Worm (Caenorhabditis elegans) whole organism, mixed stage, embryonic: ENCODE data around the gene Y17G9A.4.

Experiments
- bed-3 ChIP-seq: fragments of 200-800 bp; sonication (Bioruptor generic); optimal IDR thresholded peaks from 3 replicates; lab custom pipeline; 2018; ENCODE audit warnings: mild to moderate bottlenecking, missing genetic modification characterization, moderate library complexity, missing compliant biosample characterization
- blmp-1 ChIP-seq: fragments of 150-350 bp; optimal IDR thresholded peaks from 2 replicates; lab custom pipeline; 2014; ENCODE audit warnings: missing biosample characterization, missing genetic modification characterization
- ceh-39 ChIP-seq: fragments of 150-350 bp; optimal IDR thresholded peaks from 2 replicates; lab custom pipeline; 2014; ENCODE audit warnings: missing biosample characterization, missing genetic modification characterization
- ceh-43 ChIP-seq: fragments of 200-800 bp; sonication (Bioruptor generic); optimal IDR thresholded peaks from 2 replicates; lab custom pipeline; 2018; ENCODE audit warnings: mild to moderate bottlenecking, missing genetic modification characterization, moderate library complexity, missing compliant biosample characterization
- ceh-83 ChIP-seq: fragments of 200-800 bp; sonication (Bioruptor generic); optimal IDR thresholded peaks from 2 replicates; lab custom pipeline; 2018; ENCODE audit warnings: mild to moderate bottlenecking, missing genetic modification characterization, missing compliant biosample characterization
- ces-1 ChIP-seq: fragments of 150-350 bp; optimal IDR thresholded peaks from 2 replicates; lab custom pipeline; 2014; ENCODE audit warnings: missing biosample characterization, missing genetic modification reagents, missing genetic modification characterization
- cnd-1 ChIP-seq: fragments of 200-800 bp; sonication (Bioruptor generic); optimal IDR thresholded peaks from 2 replicates; lab custom pipeline; 2018; ENCODE audit warnings: mild to moderate bottlenecking, missing genetic modification characterization, missing compliant biosample characterization
- elt-1 ChIP-seq: sonication (generic microtip); optimal IDR thresholded peaks from 2 replicates; lab custom pipeline; 2017; ENCODE audit warnings: missing genetic modification characterization, mild to moderate bottlenecking, missing compliant biosample characterization, antibody characterized with exemption, moderate library complexity, borderline replicate concordance; ENCODE audit not compliant: insufficient read depth
- elt-3 ChIP-seq: fragments of 150-350 bp; optimal IDR thresholded peaks from 2 replicates; lab custom pipeline; 2014; ENCODE audit warnings: missing biosample characterization, missing genetic modification characterization
- flh-1 ChIP-seq: fragments of 200-800 bp; sonication (Bioruptor generic); optimal IDR thresholded peaks from 2 replicates; lab custom pipeline; 2018; ENCODE audit warnings: mild to moderate bottlenecking, missing genetic modification characterization, moderate library complexity, missing compliant biosample characterization
- ham-2 ChIP-seq: fragments of 200-800 bp; sonication (Bioruptor generic); optimal IDR thresholded peaks from 2 replicates; lab custom pipeline; 2018; ENCODE audit warnings: mild to moderate bottlenecking, missing genetic modification characterization, missing compliant biosample characterization
- hlh-1 ChIP-seq: fragments of 150-350 bp; optimal IDR thresholded peaks from 2 replicates; lab custom pipeline; 2014; ENCODE audit warnings: missing biosample characterization, missing genetic modification reagents, missing genetic modification characterization
- lin-13 ChIP-seq: fragments of 150-350 bp; optimal IDR thresholded peaks from 2 replicates; lab custom pipeline; 2014; ENCODE audit warnings: missing biosample characterization, missing genetic modification characterization
- lin-32 ChIP-seq: fragments of 200-800 bp; sonication (Bioruptor generic); optimal IDR thresholded peaks from 2 replicates; lab custom pipeline; 2018; ENCODE audit warnings: mild to moderate bottlenecking, missing genetic modification characterization, missing compliant biosample characterization
- mab-5 ChIP-seq: fragments of 150-350 bp; optimal IDR thresholded peaks from 2 replicates; lab custom pipeline; 2014; ENCODE audit warnings: missing biosample characterization, missing genetic modification characterization
- mep-1 ChIP-seq: fragments of 150-350 bp; optimal IDR thresholded peaks from 2 replicates; lab custom pipeline; 2017; ENCODE audit warnings: missing biosample characterization, missing genetic modification reagents, missing genetic modification characterization, inconsistent platforms
- mls-2 ChIP-seq: sonication (generic microtip); optimal IDR thresholded peaks from 2 replicates; lab custom pipeline; 2016; ENCODE audit warnings: mild to moderate bottlenecking, missing genetic modification characterization, moderate library complexity, missing compliant biosample characterization
- nhr-12 ChIP-seq: fragments of 150-350 bp; optimal IDR thresholded peaks from 2 replicates; lab custom pipeline; 2014; ENCODE audit warnings: missing biosample characterization, missing genetic modification characterization
- nhr-2 ChIP-seq: fragments of 150-350 bp; optimal IDR thresholded peaks from 2 replicates; lab custom pipeline; 2014; ENCODE audit warnings: missing biosample characterization, missing genetic modification characterization
- nhr-237 ChIP-seq: fragments of 150-350 bp; optimal IDR thresholded peaks from 2 replicates; lab custom pipeline; 2014; ENCODE audit warnings: missing biosample characterization, missing genetic modification characterization
- nhr-28 ChIP-seq: fragments of 150-350 bp; optimal IDR thresholded peaks from 2 replicates; lab custom pipeline; 2014; ENCODE audit warnings: missing biosample characterization, missing genetic modification characterization
- pha-4 ChIP-seq: fragments of 150-350 bp; optimal IDR thresholded peaks from 2 replicates; lab custom pipeline; 2018; ENCODE audit warnings: missing biosample characterization, missing genetic modification reagents, missing genetic modification characterization
- sem-2 ChIP-seq: fragments of 200-800 bp; sonication (Bioruptor generic); optimal IDR thresholded peaks from 2 replicates; lab custom pipeline; 2018; ENCODE audit warnings: mild to moderate bottlenecking, missing genetic modification characterization, missing compliant biosample characterization
- snpc-4 ChIP-seq: fragments of 150-350 bp; optimal IDR thresholded peaks from 2 replicates; lab custom pipeline; 2014; ENCODE audit warnings: missing biosample characterization, missing genetic modification characterization
- sptf-1 ChIP-seq: sonication (generic microtip); optimal IDR thresholded peaks from 2 replicates; lab custom pipeline; 2017; ENCODE audit warnings: mild to moderate bottlenecking, missing genetic modification characterization, moderate library complexity, missing compliant biosample characterization
- tbx-8 ChIP-seq: fragments of 200-800 bp; sonication (Bioruptor generic); optimal IDR thresholded peaks from 2 replicates; lab custom pipeline; 2018; ENCODE audit warnings: mild to moderate bottlenecking, missing genetic modification characterization, moderate library complexity, missing compliant biosample characterization
- unc-39 ChIP-seq: fragments of 150-350 bp; optimal IDR thresholded peaks from 2 replicates; lab custom pipeline; 2014; ENCODE audit warnings: missing biosample characterization, missing genetic modification characterization
- zip-8 ChIP-seq: fragments of 150-350 bp; optimal IDR thresholded peaks from 2 replicates; lab custom pipeline; 2014; ENCODE audit warnings: missing biosample characterization, missing genetic modification characterization
- ztf-11 ChIP-seq: fragments of 150-350 bp; optimal IDR thresholded peaks from 2 replicates; lab custom pipeline; 2014; ENCODE audit warnings: missing biosample characterization, missing genetic modification characterization

Gene Y17G9A.4

ce11 chrIV:4856195-4856594 is 5.2 kb downstream of the Y17G9A.4 start, which contains the start of gene Y17G9A.2:
TSS of gene Y17G9A.2 (minus strand) at chrIV:4856295.
- TF ChIP-seq nhr-28 (no peak), elt-1 (tag; lab: Kevin White, UChicago) (no peak), ceh-43 (GFP tag; lab: Kevin White, UChicago) (no peak), sptf-1 (tag; lab: Kevin White, UChicago) (no peak), sem-2 (GFP tag; lab: Kevin White, UChicago) (no peak), snpc-4 (tag; lab: Kevin White, UChicago) (no peak), hlh-1 (tag; lab: Kevin White, UChicago) (no peak), ceh-39 (tag; lab: Kevin White, UChicago) (no peak), pha-4 (no peak), blmp-1 (tag; lab: Kevin White, UChicago) (no peak), lin-32 (no peak), mls-2 (tag; lab: Kevin White, UChicago) (no peak), ztf-11 (tag; lab: Kevin White, UChicago) (no peak), mep-1 (no peak), elt-3 (no peak), zip-8 (tag; lab: Kevin White, UChicago) (no peak), mab-5 (tag; lab: Kevin White, UChicago) (no peak), bed-3 (GFP tag; lab: Kevin White, UChicago) (no peak)
- TF ChIP-seq, all 35 proteins: peak for 0

DNA sequence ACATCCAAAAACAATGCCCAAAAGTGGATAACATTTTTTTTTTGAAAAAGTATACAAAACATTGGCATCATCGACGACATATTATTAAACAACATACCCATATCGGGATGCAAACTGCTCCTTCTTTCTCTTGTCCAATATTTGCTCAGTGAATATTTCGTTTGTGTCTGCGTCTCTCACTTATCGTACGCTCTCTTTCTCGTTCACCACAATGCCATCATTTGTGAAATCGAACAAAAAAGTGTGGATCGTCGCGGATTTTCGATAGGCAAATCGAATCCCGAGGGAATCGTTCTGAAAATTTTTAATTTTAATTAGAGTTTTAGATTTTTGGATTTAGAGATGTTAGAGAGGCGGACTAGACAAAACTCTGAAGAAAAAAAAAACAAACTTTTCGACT is 14.6 kb downstream of the Y17G9A.4 start, which contains the start of gene tat-2:
tat-2 (minus strand) TSS at position 101 of the 400 bp plus-strand sequence.
- TF ChIP-seq lin-32 (no peak), sptf-1 (tag; lab: Kevin White, UChicago) (no peak), unc-39 (tag; lab: Kevin White, UChicago) (no peak), ceh-39 (tag; lab: Kevin White, UChicago) (no peak), cnd-1 (tag; lab: Kevin White, UChicago) (no peak), nhr-28 (no peak), ceh-83 (GFP tag; lab: Kevin White, UChicago) (no peak), bed-3 (GFP tag; lab: Kevin White, UChicago) (no peak), nhr-237 (tag; lab: Kevin White, UChicago) (no peak), sem-2 (GFP tag; lab: Kevin White, UChicago) (no peak), nhr-12 (tag; lab: Kevin White, UChicago) (no peak), elt-1 (tag; lab: Kevin White, UChicago) (no peak), snpc-4 (tag; lab: Kevin White, UChicago) (no peak), mls-2 (tag; lab: Kevin White, UChicago) (no peak)
- TF ChIP-seq, all 35 proteins: peak for 0

- TF ChIP-seq mab-5 (tag; lab: Kevin White, UChicago) (no peak), flh-1 (GFP tag; lab: Kevin White, UChicago) (no peak), tbx-8 (GFP tag; lab: Kevin White, UChicago) (no peak), cnd-1 (tag; lab: Kevin White, UChicago) (no peak), ham-2 (GFP tag; lab: Kevin White, UChicago) (no peak), snpc-4 (tag; lab: Kevin White, UChicago) (no peak), blmp-1 (tag; lab: Kevin White, UChicago) (no peak)
Observed at ce11 chrIV:4842030-4842429, 19.3 kb downstream of the Y17G9A.4 start.

DNA sequence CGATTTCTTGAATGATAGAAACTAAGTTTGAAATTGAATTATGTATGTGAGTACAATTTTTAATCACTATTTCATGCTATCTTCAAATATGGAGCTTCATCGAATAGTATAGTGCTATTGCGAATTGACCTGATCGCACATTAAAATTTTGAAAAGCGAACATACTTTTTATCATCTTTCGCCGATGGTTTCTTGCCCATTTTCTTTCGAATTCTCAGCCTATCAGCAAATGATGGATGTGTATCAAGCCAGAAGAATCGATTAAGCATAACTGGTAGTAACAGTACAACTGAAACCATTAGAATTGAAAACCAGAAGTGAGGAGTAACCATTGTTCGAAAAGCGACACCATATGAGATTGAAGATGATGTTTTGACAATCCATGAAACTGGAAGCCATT is 31.7 kb downstream of the Y17G9A.4 start:
- TF ChIP-seq lin-13 (tag; lab: Kevin White, UChicago): no peak

DNA sequence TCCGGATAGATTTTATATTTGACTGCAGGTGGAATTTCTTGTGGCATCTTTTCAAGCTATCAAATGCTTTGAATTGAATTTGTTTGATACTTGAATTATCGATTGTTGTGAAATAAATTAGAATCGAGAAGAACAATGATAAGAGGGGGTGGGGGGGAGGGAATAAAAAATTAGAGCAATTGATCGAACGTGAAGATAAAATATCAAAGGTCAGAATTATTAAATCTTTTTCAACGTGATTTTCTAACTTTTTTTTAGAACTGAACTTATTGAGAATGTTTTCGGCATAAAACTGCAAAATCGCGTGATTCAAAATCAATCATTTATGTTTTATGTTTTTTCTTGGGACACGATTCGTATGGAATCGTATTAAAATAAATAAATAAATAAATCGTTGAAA is 34.1 kb downstream of the Y17G9A.4 start, which contains the start of gene mpz-4:
mpz-4 (minus strand) TSS at position 101 of the 400 bp plus-strand sequence.
- TF ChIP-seq sem-2 (GFP tag; lab: Kevin White, UChicago): no peak
- TF ChIP-seq unc-39 (tag; lab: Kevin White, UChicago): no peak
- no peak for TF ChIP-seq lin-13 (tag; lab: Kevin White, UChicago)

- TF ChIP-seq cnd-1 (tag; lab: Kevin White, UChicago) (no peak), tbx-8 (GFP tag; lab: Kevin White, UChicago) (no peak), unc-39 (tag; lab: Kevin White, UChicago) (no peak), ces-1 (GFP tag; lab: Kevin White, UChicago) (no peak), nhr-2 (tag; lab: Kevin White, UChicago) (no peak)
Observed at ce11 chrIV:4821843-4822242, 39.5 kb downstream of the Y17G9A.4 start.
